Worm (Caenorhabditis elegans) whole organism, midembryonic: ENCODE measurements around the gene fbxa-55.

Experiments used
- T22C8.4 ChIP-seq: fragments of 200-800 bp; sonication (Bioruptor generic); IDR thresholded peaks from 2 replicates; pipeline ENCODE4 v1.3.6; 2022; ENCODE audit warnings: missing genetic modification characterization, missing compliant biosample characterization
- cog-1 ChIP-seq: sonication (generic microtip); optimal IDR thresholded peaks from 2 replicates; lab custom pipeline; 2016; ENCODE audit warnings: missing genetic modification characterization, missing compliant biosample characterization
- flt-1 ChIP-seq: fragments of 200-800 bp; sonication (Bioruptor generic); IDR thresholded peaks from 2 replicates; pipeline ENCODE4 v1.3.6; 2022; ENCODE audit warnings: missing genetic modification characterization, missing compliant biosample characterization
- klf-2 ChIP-seq: fragments of 200-800 bp; sonication (Bioruptor generic); conservative IDR thresholded peaks from 2 replicates; pipeline ENCODE4 v1.3.6; 2022; ENCODE audit warnings: missing genetic modification reagents, missing genetic modification characterization, missing compliant biosample characterization
- med-1 ChIP-seq: sonication (generic microtip); optimal IDR thresholded peaks from 2 replicates; lab custom pipeline; 2017; ENCODE audit warnings: missing genetic modification characterization, mild to moderate bottlenecking, missing compliant biosample characterization, antibody characterized with exemption, missing genetic modification reagents; ENCODE audit not compliant: insufficient read depth
- ref-1 ChIP-seq: fragments of 200-800 bp; sonication (Bioruptor generic); conservative IDR thresholded peaks from 2 replicates; pipeline ENCODE4 v1.3.6; 2022; ENCODE audit warnings: missing genetic modification reagents, missing genetic modification characterization, missing compliant biosample characterization

ce11 chrIII:895525-895924, 40.4 kb downstream of the fbxa-55 start, which contains the start of the genes ztf-18 and F23H11.2:
- TF ChIP-seq med-1 (GFP tag; lab: Kevin White, UChicago), result no peak
- no peak for TF ChIP-seq cog-1 (tag; lab: Kevin White, UChicago)
- TF ChIP-seq T22C8.4, result no peak
- TF ChIP-seq klf-2, result no peak
- no peak for TF ChIP-seq ref-1 (GFP tag; lab: Robert Waterston, UW)
- TF ChIP-seq flt-1 (GFP tag; lab: Robert Waterston, UW), result no peak
